Fruit fly (Drosophila melanogaster) whole organism, pupa: Measurements from ENCODE around the gene lin-28.

ENCODE experiments used
- CG14655 ChIP-seq: fragments of 200-800 bp; sonication (Bioruptor generic); optimal IDR thresholded peaks from 3 replicates; lab custom pipeline; 2017; ENCODE audit warnings: mild to moderate bottlenecking, missing biosample characterization, missing genetic modification reagents, missing genetic modification characterization
- CG32121 ChIP-seq: fragments of 200-800 bp; sonication (Bioruptor generic); IDR thresholded peaks from 2 replicates; pipeline ENCODE4 v1.3.6; 2022; ENCODE audit warnings: missing biosample characterization, missing genetic modification characterization
- CG4496 ChIP-seq: fragments of 200-800 bp; sonication (Bioruptor generic); IDR thresholded peaks from 3 replicates; pipeline ENCODE4 v1.3.6; 2022; ENCODE audit warnings: missing biosample characterization, missing genetic modification characterization
- D1 ChIP-seq: fragments of 200-800 bp; sonication (Bioruptor generic); optimal IDR thresholded peaks from 2 replicates; lab custom pipeline; 2018; ENCODE audit warnings: missing biosample characterization, mild to moderate bottlenecking, missing genetic modification characterization, moderate library complexity
- EcR ChIP-seq: fragments of 200-800 bp; sonication (Bioruptor generic); optimal IDR thresholded peaks from 3 replicates; lab custom pipeline; 2019; ENCODE audit warnings: missing biosample characterization, missing genetic modification characterization, mild to moderate bottlenecking, moderate library complexity, missing genetic modification reagents
- Pif1A ChIP-seq: fragments of 200-800 bp; sonication (Bioruptor generic); optimal IDR thresholded peaks from 3 replicates; lab custom pipeline; 2016; ENCODE audit warnings: missing biosample characterization, missing genetic modification characterization
- Snoo ChIP-seq: fragments of 200-800 bp; sonication (Bioruptor generic); optimal IDR thresholded peaks from 3 replicates; lab custom pipeline; 2017; ENCODE audit warnings: missing biosample characterization, mild to moderate bottlenecking, missing genetic modification characterization, inconsistent platforms
- gl ChIP-seq: fragments of 200-800 bp; sonication (Bioruptor generic); optimal IDR thresholded peaks from 2 replicates; lab custom pipeline; 2018; ENCODE audit warnings: missing biosample characterization, mild to moderate bottlenecking, missing genetic modification characterization

- TF ChIP-seq CG4496 (GFP tag; lab: Robert Waterston, UW) (0 out of 3 replicates have a peak, but pooled peaks have one; percentile 24), EcR (GFP tag; lab: Kevin White, UChicago) (peak; percentile 88), Pif1A (no peak), Snoo (tag; lab: Kevin White, UChicago) (no peak), D1 (tag; lab: Kevin White, UChicago) (no peak), gl (tag; lab: Kevin White, UChicago) (no peak), CG32121 (GFP tag; lab: Robert Waterston, UW) (no peak), CG14655 (GFP tag; lab: Kevin White, UChicago) (no peak)
Measured at dm6 chr3L:5616472-5616871, 38.0 kb upstream of the lin-28 start.
